Fruit fly (Drosophila melanogaster) whole organism, wandering third instar larva: ENCODE measurements around the gene Clk.

Experiments
- Abd-B ChIP-seq: fragments of >200 bp; optimal IDR thresholded peaks from 2 replicates; lab custom pipeline; 2017; ENCODE audit warnings: missing biosample characterization, missing genetic modification characterization
- CG32264 ChIP-seq: fragments of 200-800 bp; sonication (Bioruptor generic); optimal IDR thresholded peaks from 2 replicates; lab custom pipeline; 2016; ENCODE audit warnings: missing biosample characterization, missing genetic modification characterization
- CG9705 ChIP-seq: fragments of 200-800 bp; sonication (Bioruptor generic); optimal IDR thresholded peaks from 2 replicates; lab custom pipeline; 2018; ENCODE audit warnings: missing biosample characterization, mild to moderate bottlenecking, missing genetic modification characterization
- Dfd ChIP-seq: fragments of >200 bp; optimal IDR thresholded peaks from 2 replicates; lab custom pipeline; 2017; ENCODE audit warnings: missing biosample characterization, missing genetic modification characterization
- Dif ChIP-seq: fragments of 200-275, 200-300 bp; sonication (Bioruptor generic); optimal IDR thresholded peaks from 2 replicates; lab custom pipeline; 2018; ENCODE audit warnings: missing biosample characterization, missing genetic modification characterization; ENCODE audit not compliant: partially characterized antibody
- GATAd ChIP-seq: sonication (Bioruptor generic); optimal IDR thresholded peaks from 2 replicates; lab custom pipeline; 2016; ENCODE audit warnings: missing biosample characterization, missing genetic modification characterization
- HLH106 ChIP-seq: fragments of 200-800 bp; optimal IDR thresholded peaks from 3 replicates; lab custom pipeline; 2019; ENCODE audit warnings: missing biosample characterization, mild to moderate bottlenecking, missing genetic modification characterization, moderate library complexity
- Hnf4 ChIP-seq: fragments of 200-800 bp; sonication (Bioruptor generic); optimal IDR thresholded peaks from 2 replicates; lab custom pipeline; 2016; ENCODE audit warnings: missing biosample characterization, mild to moderate bottlenecking, missing genetic modification characterization
- Hr83 ChIP-seq: fragments of 200-300 bp; sonication (Bioruptor generic); optimal IDR thresholded peaks from 2 replicates; lab custom pipeline; 2016; ENCODE audit warnings: missing biosample characterization, mild to moderate bottlenecking, missing genetic modification characterization, moderate library complexity; ENCODE audit not compliant: poor library complexity, severe bottlenecking
- Jra ChIP-seq: sonication (Bioruptor generic); optimal IDR thresholded peaks from 2 replicates; lab custom pipeline; 2016; ENCODE audit warnings: missing biosample characterization, missing genetic modification characterization
- Mio ChIP-seq: sonication (Bioruptor generic); optimal IDR thresholded peaks from 2 replicates; lab custom pipeline; 2016; ENCODE audit warnings: missing biosample characterization, missing genetic modification characterization
- Myc ChIP-seq: fragments of >200 bp; optimal IDR thresholded peaks from 2 replicates; lab custom pipeline; 2017
- N ChIP-seq: fragments of >200 bp; optimal IDR thresholded peaks from 2 replicates; lab custom pipeline; 2018; ENCODE audit warnings: missing biosample characterization, missing external identifiers, missing genetic modification characterization
- OdsH ChIP-seq: fragments of 200-800 bp; sonication (Bioruptor generic); optimal IDR thresholded peaks from 2 replicates; lab custom pipeline; 2016; ENCODE audit warnings: missing biosample characterization, mild to moderate bottlenecking, missing genetic modification characterization
- Rel ChIP-seq, 2 experiments: fragments of 200-800 bp; sonication (Bioruptor generic) in 1 of 2; optimal IDR thresholded peaks; 2 replicates in 1 of 2; 3 replicates in 1 of 2; lab custom pipeline; 2016 to 2019; ENCODE audit warnings: mild to moderate bottlenecking in 2 of 2, missing biosample characterization in 2 of 2, missing genetic modification characterization in 2 of 2, moderate library complexity in 1 of 2
- Vsx2 ChIP-seq: fragments of 200-300, 225-300 bp; sonication (Bioruptor generic); optimal IDR thresholded peaks from 2 replicates; lab custom pipeline; 2018; ENCODE audit warnings: missing biosample characterization, missing genetic modification characterization; ENCODE audit not compliant: partially characterized antibody
- br ChIP-seq: fragments of 200-800 bp; sonication (Bioruptor generic); optimal IDR thresholded peaks from 2 replicates; lab custom pipeline; 2016; ENCODE audit warnings: missing biosample characterization, missing genetic modification characterization
- brk ChIP-seq: fragments of 200-800 bp; sonication (Bioruptor generic); optimal IDR thresholded peaks from 2 replicates; lab custom pipeline; 2016; ENCODE audit warnings: missing biosample characterization, mild to moderate bottlenecking, missing genetic modification characterization
- dl ChIP-seq, 2 experiments: fragments of 175-275, 200-275 bp in 1 of 2; fragments of 200-275 bp in 1 of 2; sonication (Bioruptor generic); optimal IDR thresholded peaks; lab custom pipeline; 2018; ENCODE audit warnings: mild to moderate bottlenecking in 2 of 2, missing biosample characterization in 2 of 2, missing genetic modification characterization in 2 of 2, moderate library complexity in 2 of 2; ENCODE audit not compliant: partially characterized antibody in 2 of 2, insufficient read depth in 1 of 2
- dmrt93B ChIP-seq: fragments of 200-800 bp; sonication (Bioruptor generic); optimal IDR thresholded peaks from 2 replicates; lab custom pipeline; 2018; ENCODE audit warnings: missing biosample characterization, mild to moderate bottlenecking, missing genetic modification characterization
- dsf ChIP-seq: sonication (Bioruptor generic); optimal IDR thresholded peaks from 2 replicates; lab custom pipeline; 2016; ENCODE audit warnings: missing biosample characterization, missing genetic modification characterization, borderline replicate concordance
- foxo ChIP-seq, 2 experiments: fragments of 200-800 bp; sonication (Bioruptor generic); optimal IDR thresholded peaks; 2 replicates in 1 of 2; 3 replicates in 1 of 2; lab custom pipeline; 2016 to 2017; ENCODE audit warnings: missing biosample characterization in 2 of 2, missing genetic modification characterization in 2 of 2
- h ChIP-seq: fragments of 200-800 bp; sonication (Bioruptor generic); optimal IDR thresholded peaks from 3 replicates; lab custom pipeline; 2016; ENCODE audit warnings: missing biosample characterization, mild to moderate bottlenecking, missing genetic modification characterization
- jim ChIP-seq: fragments of 175-275, 200-325 bp; sonication (Bioruptor generic); optimal IDR thresholded peaks from 2 replicates; lab custom pipeline; 2016; ENCODE audit warnings: missing biosample characterization, mild to moderate bottlenecking, missing genetic modification characterization
- lola ChIP-seq: fragments of >200 bp; optimal IDR thresholded peaks from 2 replicates; lab custom pipeline; 2017; ENCODE audit warnings: missing biosample characterization, missing genetic modification characterization
- psq ChIP-seq: fragments of 200-800 bp; sonication (Bioruptor generic); optimal IDR thresholded peaks from 3 replicates; lab custom pipeline; 2017; ENCODE audit warnings: missing biosample characterization, mild to moderate bottlenecking, missing genetic modification characterization, moderate library complexity
- sage ChIP-seq: fragments of 200-800 bp; sonication (Bioruptor generic); optimal IDR thresholded peaks from 2 replicates; lab custom pipeline; 2016; ENCODE audit warnings: missing biosample characterization, mild to moderate bottlenecking, missing genetic modification characterization
- tai ChIP-seq: sonication (Bioruptor generic); optimal IDR thresholded peaks from 2 replicates; lab custom pipeline; 2016; ENCODE audit warnings: missing biosample characterization, missing genetic modification characterization
- usp ChIP-seq: fragments of >200 bp; optimal IDR thresholded peaks from 2 replicates; lab custom pipeline; 2017; ENCODE audit warnings: missing biosample characterization, missing genetic modification characterization
- woc ChIP-seq: sonication (Bioruptor generic); optimal IDR thresholded peaks from 2 replicates; lab custom pipeline; 2016; ENCODE audit warnings: missing biosample characterization, mild to moderate bottlenecking, missing genetic modification characterization

Gene Clk

DNA sequence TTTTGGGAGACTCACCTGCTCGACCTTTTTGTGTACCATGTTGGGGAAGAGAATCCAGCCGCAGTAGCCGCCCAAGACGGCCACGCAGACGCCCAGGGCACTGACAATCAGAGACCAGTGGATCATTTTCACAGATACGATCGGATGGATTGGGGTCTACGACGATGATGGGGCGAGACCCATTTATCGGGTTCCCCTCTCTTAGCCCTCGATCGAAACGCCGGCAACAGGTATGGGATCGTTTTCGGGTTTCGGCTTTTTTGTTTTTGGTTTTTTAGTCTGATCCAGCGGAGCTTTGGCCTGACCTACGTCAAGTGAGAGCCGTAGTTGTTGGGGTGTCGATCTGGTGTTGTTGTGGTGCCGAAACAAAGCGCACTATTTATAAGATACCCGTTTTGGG lies 33.5 kb downstream of the Clk start:
- TF ChIP-seq jim (GFP tag; lab: Kevin White, UChicago): peak; percentile 3
- TF ChIP-seq Rel (GFP tag; optimal IDR thresholded peaks at IDR 0.05; lab: Kevin White, UChicago): no peak
- no peak for TF ChIP-seq Rel (tag; optimal IDR thresholded peaks at IDR 0.05; lab: Kevin White, UChicago)

dm6 chr3L:7732141-7732748 lies 43.2 kb downstream of the Clk start, which contains the start of gene CG8492:
Gene CG8492 (minus strand): TSS chr3L:7732191.
- TF ChIP-seq tai (no peak), Myc (lab: Kevin White, UChicago) (peak; percentile 37), OdsH (GFP tag; lab: Kevin White, UChicago) (no peak), CG9705 (no peak), Dif (GFP tag; lab: Kevin White, UChicago) (no peak), GATAd (no peak), sage (GFP tag; lab: Kevin White, UChicago) (no peak), foxo (GFP tag; optimal IDR thresholded peaks at IDR 0.05; lab: Kevin White, UChicago) (no peak)

DNA sequence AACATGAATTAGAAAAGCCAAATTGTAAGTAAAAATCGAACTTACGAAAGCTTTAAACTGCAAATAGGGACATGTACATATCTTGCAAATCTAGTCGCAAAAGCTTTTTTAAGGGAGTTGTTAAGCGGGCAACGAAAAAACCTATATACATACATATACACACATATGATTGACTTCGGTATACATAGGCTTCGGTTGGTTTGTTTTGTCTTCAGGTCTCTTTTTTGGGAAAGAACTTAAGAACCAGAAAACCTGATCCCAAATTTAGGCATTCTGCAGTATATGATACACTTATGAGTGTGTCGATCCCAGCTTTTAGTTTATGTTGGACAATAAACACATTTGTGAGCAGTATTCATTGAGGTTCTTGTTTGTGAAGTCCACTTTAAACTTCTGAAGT lies 48.7 kb downstream of the Clk start:
- TF ChIP-seq dmrt93B (GFP tag; lab: Kevin White, UChicago): no peak
- TF ChIP-seq dl (GFP tag; optimal IDR thresholded peaks at IDR 0.05; lab: Kevin White, UChicago; ENCODE audit: insufficient read depth in 1 of 2, partially characterized antibody in 2 of 2): no peak
- TF ChIP-seq Hnf4: no peak
- no peak for TF ChIP-seq Dfd (GFP tag; lab: Kevin White, UChicago)
- TF ChIP-seq Mio (GFP tag; lab: Kevin White, UChicago): no peak
- no peak for TF ChIP-seq CG32264
- no peak for TF ChIP-seq CG9705
- TF ChIP-seq jim (GFP tag; lab: Kevin White, UChicago): no peak
- TF ChIP-seq dsf (GFP tag; lab: Kevin White, UChicago): no peak
- no peak for TF ChIP-seq foxo (GFP tag; optimal IDR thresholded peaks at IDR 0.05; lab: Kevin White, UChicago)
- no peak for TF ChIP-seq Rel (GFP tag; optimal IDR thresholded peaks at IDR 0.05; lab: Kevin White, UChicago)
- no peak for TF ChIP-seq Rel (tag; optimal IDR thresholded peaks at IDR 0.05; lab: Kevin White, UChicago)
- no peak for TF ChIP-seq GATAd
- TF ChIP-seq Myc (lab: Kevin White, UChicago): no peak
- TF ChIP-seq sage (GFP tag; lab: Kevin White, UChicago): no peak
- no peak for TF ChIP-seq Vsx2
- no peak for TF ChIP-seq lola
- TF ChIP-seq psq (GFP tag; lab: Kevin White, UChicago): no peak
- no peak for TF ChIP-seq Dif (GFP tag; lab: Kevin White, UChicago)
- TF ChIP-seq Hr83 (GFP tag; lab: Kevin White, UChicago): no peak
- no peak for TF ChIP-seq N (GFP tag; lab: Kevin White, UChicago)

- no peak for TF ChIP-seq HLH106 (tag; lab: Kevin White, UChicago)
- TF ChIP-seq usp (GFP tag; lab: Kevin White, UChicago): no peak
- TF ChIP-seq N (GFP tag; lab: Kevin White, UChicago): no peak
- TF ChIP-seq brk (GFP tag; lab: Kevin White, UChicago): no peak
- no peak for TF ChIP-seq Jra (GFP tag; lab: Kevin White, UChicago)
- TF ChIP-seq sage (GFP tag; lab: Kevin White, UChicago): no peak
- TF ChIP-seq tai: no peak
- no peak for TF ChIP-seq dl (GFP tag; optimal IDR thresholded peaks at IDR 0.05; lab: Kevin White, UChicago; ENCODE audit: insufficient read depth in 1 of 2, partially characterized antibody in 2 of 2)
- no peak for TF ChIP-seq Abd-B
- no peak for TF ChIP-seq jim (GFP tag; lab: Kevin White, UChicago)
- TF ChIP-seq woc (GFP tag; lab: Kevin White, UChicago): no peak
- no peak for TF ChIP-seq Mio (GFP tag; lab: Kevin White, UChicago)
- TF ChIP-seq dsf (GFP tag; lab: Kevin White, UChicago): no peak
- no peak for TF ChIP-seq OdsH (GFP tag; lab: Kevin White, UChicago)
These were observed 49.1 kb downstream of the Clk start, which contains the start of gene CG7457 for dm6 chr3L:7726285-7726684. Gene CG7457 (minus strand): TSS chr3L:7726473.

DNA sequence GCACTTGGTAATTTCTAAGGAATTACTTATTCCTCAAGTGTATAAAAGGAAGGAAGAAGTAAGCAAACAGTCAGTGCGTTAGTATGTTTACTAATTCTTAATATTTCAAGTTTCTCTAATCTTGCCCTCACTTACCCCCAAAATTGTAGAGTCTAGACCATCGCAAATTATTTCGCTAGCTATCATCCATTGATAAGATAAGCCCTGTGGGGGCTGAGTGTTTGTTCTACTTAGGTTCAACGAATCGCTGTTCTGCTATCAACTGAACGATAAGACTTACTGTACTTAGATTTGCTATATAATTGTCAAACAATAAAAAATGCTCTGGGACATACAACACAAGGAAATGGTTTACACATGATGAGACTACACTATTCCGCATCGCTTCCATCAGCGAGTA lies 53.9 kb downstream of the Clk start:
- peak; percentile 30 for TF ChIP-seq h
- TF ChIP-seq Dif (GFP tag; lab: Kevin White, UChicago): no peak
- peak; percentile 37 for TF ChIP-seq Hnf4
- peak; percentile 54 for TF ChIP-seq br (GFP tag; lab: Kevin White, UChicago)
- no peak for TF ChIP-seq jim (GFP tag; lab: Kevin White, UChicago)
